Worm (Caenorhabditis elegans) whole organism, L2 larva: Measurements from ENCODE around the gene tdp-1.

Experiments
- F13H6.1 ChIP-seq: sonication (generic microtip); optimal IDR thresholded peaks from 2 replicates; lab custom pipeline; 2016; ENCODE audit warnings: missing genetic modification characterization, missing compliant biosample characterization
- R02D3.7 ChIP-seq: fragments of 150-350 bp; optimal IDR thresholded peaks from 2 replicates; lab custom pipeline; 2014; ENCODE audit warnings: missing biosample characterization, missing genetic modification characterization
- Y55F3AM.14 ChIP-seq: fragments of 200-800 bp; sonication (Bioruptor generic); optimal IDR thresholded peaks from 2 replicates; lab custom pipeline; 2018; ENCODE audit warnings: mild to moderate bottlenecking, missing genetic modification characterization, missing compliant biosample characterization
- ZK546.5 ChIP-seq: sonication (generic microtip); optimal IDR thresholded peaks from 2 replicates; lab custom pipeline; 2017; ENCODE audit warnings: missing biosample characterization, missing genetic modification characterization
- alr-1 ChIP-seq: fragments of 150-350 bp; optimal IDR thresholded peaks from 2 replicates; lab custom pipeline; 2014; ENCODE audit warnings: missing biosample characterization, missing genetic modification characterization
- aly-2 ChIP-seq: fragments of 150-350 bp; optimal IDR thresholded peaks from 2 replicates; lab custom pipeline; 2014; ENCODE audit warnings: missing biosample characterization, missing genetic modification characterization
- blmp-1 ChIP-seq: sonication (generic microtip); optimal IDR thresholded peaks from 2 replicates; lab custom pipeline; 2017; ENCODE audit warnings: missing genetic modification characterization, mild to moderate bottlenecking, missing compliant biosample characterization, antibody characterized with exemption, moderate library complexity; ENCODE audit not compliant: insufficient read depth
- ceh-16 ChIP-seq: fragments of 150-350 bp; optimal IDR thresholded peaks from 2 replicates; lab custom pipeline; 2014; ENCODE audit warnings: missing biosample characterization, missing genetic modification characterization
- ceh-82 ChIP-seq: fragments of 150-350 bp; optimal IDR thresholded peaks from 2 replicates; lab custom pipeline; 2014; ENCODE audit warnings: missing biosample characterization, missing genetic modification characterization
- dmd-4 ChIP-seq: sonication (generic microtip); optimal IDR thresholded peaks from 2 replicates; lab custom pipeline; 2017; ENCODE audit warnings: missing biosample characterization, missing genetic modification characterization
- egl-27 ChIP-seq: sonication (generic microtip); optimal IDR thresholded peaks from 3 replicates; lab custom pipeline; 2017; ENCODE audit warnings: missing biosample characterization, missing genetic modification reagents, missing genetic modification characterization
- elt-3 ChIP-seq: sonication (generic microtip); optimal IDR thresholded peaks from 2 replicates; lab custom pipeline; 2017; ENCODE audit warnings: missing biosample characterization, missing genetic modification characterization
- fos-1 ChIP-seq: fragments of 150-350 bp; optimal IDR thresholded peaks from 2 replicates; lab custom pipeline; 2014; ENCODE audit warnings: missing biosample characterization, missing genetic modification characterization
- gmeb-1 ChIP-seq: fragments of 150-350 bp; optimal IDR thresholded peaks from 2 replicates; lab custom pipeline; 2014; ENCODE audit warnings: missing biosample characterization, missing genetic modification characterization
- lin-13 ChIP-seq: fragments of 150-350 bp; optimal IDR thresholded peaks from 2 replicates; lab custom pipeline; 2014; ENCODE audit warnings: missing biosample characterization, missing genetic modification reagents, missing genetic modification characterization
- lin-39 ChIP-seq: fragments of 150-350 bp; optimal IDR thresholded peaks from 2 replicates; lab custom pipeline; 2014; ENCODE audit warnings: missing biosample characterization, missing genetic modification reagents, missing genetic modification characterization
- lsy-2 ChIP-seq, 2 experiments: fragments of 150-350 bp in 1 of 2; sonication (generic microtip) in 1 of 2; optimal IDR thresholded peaks; 2 replicates each; lab custom pipeline; 2014 to 2017; ENCODE audit warnings: missing biosample characterization in 2 of 2, missing genetic modification characterization in 2 of 2
- mbf-1 ChIP-seq: sonication (generic microtip); optimal IDR thresholded peaks from 2 replicates; lab custom pipeline; 2017; ENCODE audit warnings: missing biosample characterization, missing genetic modification characterization
- mdl-1 ChIP-seq, 2 experiments: fragments of 150-350 bp in 1 of 2; sonication (generic microtip) in 1 of 2; optimal IDR thresholded peaks; 2 replicates each; lab custom pipeline; 2017; ENCODE audit warnings: missing biosample characterization in 2 of 2, missing genetic modification characterization in 2 of 2
- nhr-11 ChIP-seq: fragments of 150-350 bp; optimal IDR thresholded peaks from 2 replicates; lab custom pipeline; 2014; ENCODE audit warnings: missing biosample characterization, missing genetic modification characterization
- nhr-12 ChIP-seq: fragments of 150-350 bp; optimal IDR thresholded peaks from 2 replicates; lab custom pipeline; 2014; ENCODE audit warnings: missing biosample characterization, missing genetic modification characterization
- nhr-129 ChIP-seq: fragments of 150-350 bp; optimal IDR thresholded peaks from 2 replicates; lab custom pipeline; 2014; ENCODE audit warnings: missing biosample characterization, missing genetic modification characterization
- nhr-21 ChIP-seq: fragments of 150-350 bp; optimal IDR thresholded peaks from 2 replicates; lab custom pipeline; 2014; ENCODE audit warnings: missing biosample characterization, missing genetic modification characterization
- nhr-23 ChIP-seq: fragments of 150-350 bp; optimal IDR thresholded peaks from 2 replicates; lab custom pipeline; 2014; ENCODE audit warnings: missing biosample characterization, missing genetic modification reagents, missing genetic modification characterization
- nhr-25 ChIP-seq: fragments of 150-350 bp; sonication (generic microtip); optimal IDR thresholded peaks from 3 replicates; lab custom pipeline; 2014; ENCODE audit warnings: missing biosample characterization, missing genetic modification characterization
- nhr-6 ChIP-seq: fragments of 150-350 bp; optimal IDR thresholded peaks from 2 replicates; lab custom pipeline; 2014; ENCODE audit warnings: missing biosample characterization, missing genetic modification characterization
- nhr-77 ChIP-seq: fragments of 150-350 bp; optimal IDR thresholded peaks from 2 replicates; lab custom pipeline; 2014; ENCODE audit warnings: missing biosample characterization, missing genetic modification characterization
- peb-1 ChIP-seq: fragments of 150-350 bp; optimal IDR thresholded peaks from 2 replicates; lab custom pipeline; 2014; ENCODE audit warnings: missing biosample characterization, missing genetic modification characterization
- sma-3 ChIP-seq: sonication (generic microtip); optimal IDR thresholded peaks from 2 replicates; lab custom pipeline; 2016; ENCODE audit warnings: missing genetic modification reagents, missing genetic modification characterization, missing compliant biosample characterization
- sma-9 ChIP-seq, 2 experiments: fragments of 150-350 bp in 1 of 2; sonication (generic microtip) in 1 of 2; optimal IDR thresholded peaks; 2 replicates each; lab custom pipeline; 2014 to 2016; ENCODE audit warnings: missing genetic modification characterization in 2 of 2, mild to moderate bottlenecking in 1 of 2, missing biosample characterization in 1 of 2, missing compliant biosample characterization in 1 of 2, missing genetic modification reagents in 1 of 2, moderate library complexity in 1 of 2
- snpc-4 ChIP-seq: fragments of 150-350 bp; optimal IDR thresholded peaks from 2 replicates; lab custom pipeline; 2014; ENCODE audit warnings: missing biosample characterization, missing genetic modification characterization
- unc-39 ChIP-seq: fragments of 150-350 bp; optimal IDR thresholded peaks from 2 replicates; lab custom pipeline; 2014; ENCODE audit warnings: missing biosample characterization, missing genetic modification characterization
- unc-55 ChIP-seq: fragments of 150-350 bp; sonication (generic microtip); optimal IDR thresholded peaks from 3 replicates; lab custom pipeline; 2014; ENCODE audit warnings: missing biosample characterization, missing genetic modification reagents, missing genetic modification characterization
- zag-1 ChIP-seq: fragments of 150-350 bp; optimal IDR thresholded peaks from 2 replicates; lab custom pipeline; 2014; ENCODE audit warnings: missing biosample characterization, missing genetic modification characterization
- ztf-1 ChIP-seq: fragments of 200-800 bp; sonication (Bioruptor generic); conservative IDR thresholded peaks from 2 replicates; pipeline ENCODE4 v1.3.6; 2022; ENCODE audit warnings: missing genetic modification characterization, missing compliant biosample characterization
- ztf-4 ChIP-seq: fragments of 150-350 bp; optimal IDR thresholded peaks from 2 replicates; lab custom pipeline; 2014; ENCODE audit warnings: missing biosample characterization, missing genetic modification characterization

tdp-1 gene

DNA sequence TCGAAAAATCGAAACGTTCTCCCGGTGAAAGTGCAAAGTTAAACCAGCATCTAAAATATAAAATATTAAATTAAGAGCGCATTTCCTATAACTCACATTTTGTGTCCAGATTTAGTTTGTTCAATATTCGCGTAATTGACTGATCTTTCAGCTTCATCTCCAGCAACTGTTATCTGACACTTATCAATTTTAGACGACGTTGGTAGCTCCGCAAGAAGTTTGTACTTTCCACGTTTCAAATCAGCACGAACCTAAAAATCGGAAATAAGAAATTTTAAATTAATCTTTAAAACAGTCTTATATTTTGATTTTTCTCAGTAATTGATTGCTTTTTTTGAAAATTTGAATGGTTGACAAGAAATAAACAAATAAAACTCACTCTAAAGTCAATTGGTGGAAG lies 20.0 kb downstream of the tdp-1 start:
- TF ChIP-seq nhr-6 (tag; lab: Kevin White, UChicago) (no peak), F13H6.1 (no peak), elt-3 (tag; lab: Kevin White, UChicago) (no peak), ceh-82 (no peak), egl-27 (tag; lab: Kevin White, UChicago) (no peak), nhr-11 (no peak), sma-9 (GFP tag; optimal IDR thresholded peaks at IDR 0.05; lab: Kevin White, UChicago) (no peak), sma-9 (tag; optimal IDR thresholded peaks at IDR 0.05; lab: Kevin White, UChicago) (no peak), nhr-25 (tag; lab: Kevin White, UChicago) (no peak), mbf-1 (tag; lab: Kevin White, UChicago) (no peak), lin-39 (tag; lab: Kevin White, UChicago) (no peak), sma-3 (no peak), aly-2 (no peak), nhr-129 (tag; lab: Kevin White, UChicago) (no peak), snpc-4 (tag; lab: Kevin White, UChicago) (no peak), ztf-1 (GFP tag; lab: Robert Waterston, UW) (no peak), Y55F3AM.14 (GFP tag; lab: Kevin White, UChicago) (no peak)

DNA sequence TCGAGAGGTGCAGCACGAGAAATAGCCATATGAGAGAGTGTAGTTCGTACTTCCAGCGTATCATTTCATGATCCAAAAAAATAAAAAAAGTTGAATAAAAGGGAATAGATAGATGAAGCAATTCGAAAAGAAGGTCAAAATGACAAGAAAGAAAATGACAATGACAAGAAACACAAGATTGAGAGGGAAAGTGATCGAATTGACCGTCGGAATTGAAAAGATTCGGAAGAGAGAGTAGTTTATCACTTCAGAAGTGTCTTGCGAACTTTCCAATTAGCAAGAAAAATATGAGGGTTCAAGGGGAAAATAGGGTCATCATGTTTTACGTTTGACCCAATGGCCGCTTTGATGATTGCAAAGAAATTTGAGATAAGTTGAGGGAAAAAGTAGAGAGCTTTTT lies 22.1 kb downstream of the tdp-1 start, which contains the start of gene dep-1:
Gene dep-1 (minus strand): TSS at position 95 of the 400 bp plus-strand sequence.
- TF ChIP-seq nhr-23 (tag; lab: Kevin White, UChicago) = no peak
- peak; percentile 72 for TF ChIP-seq blmp-1 (tag; lab: Kevin White, UChicago)

DNA sequence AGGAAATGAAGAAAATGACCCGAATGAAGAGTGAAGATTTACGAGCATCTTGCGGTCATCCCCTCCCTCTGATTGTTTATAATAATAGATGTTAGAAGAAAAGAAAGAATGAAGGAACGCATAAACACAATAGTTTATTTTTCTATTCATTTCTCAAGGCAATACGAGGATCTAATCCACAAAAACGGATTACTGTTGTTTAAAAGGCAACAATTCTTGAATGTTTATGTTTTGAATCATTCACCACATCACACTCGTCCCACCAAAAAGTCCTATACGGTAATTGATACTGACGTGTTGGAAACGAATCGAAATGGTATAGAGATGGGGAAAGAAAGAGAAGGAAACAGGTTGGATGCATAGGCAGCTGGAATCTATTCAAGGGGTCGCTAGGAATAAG lies 24.0 kb downstream of the tdp-1 start:
- no peak for TF ChIP-seq sma-9 (GFP tag; optimal IDR thresholded peaks at IDR 0.05; lab: Kevin White, UChicago)
- no peak for TF ChIP-seq sma-9 (tag; optimal IDR thresholded peaks at IDR 0.05; lab: Kevin White, UChicago)
- no peak for TF ChIP-seq blmp-1 (tag; lab: Kevin White, UChicago)
- no peak for TF ChIP-seq snpc-4 (tag; lab: Kevin White, UChicago)
- no peak for TF ChIP-seq lsy-2 (tag; optimal IDR thresholded peaks at IDR 0.05; lab: Kevin White, UChicago)
- no peak for TF ChIP-seq lin-39 (tag; lab: Kevin White, UChicago)
- no peak for TF ChIP-seq R02D3.7 (tag; lab: Kevin White, UChicago)

DNA sequence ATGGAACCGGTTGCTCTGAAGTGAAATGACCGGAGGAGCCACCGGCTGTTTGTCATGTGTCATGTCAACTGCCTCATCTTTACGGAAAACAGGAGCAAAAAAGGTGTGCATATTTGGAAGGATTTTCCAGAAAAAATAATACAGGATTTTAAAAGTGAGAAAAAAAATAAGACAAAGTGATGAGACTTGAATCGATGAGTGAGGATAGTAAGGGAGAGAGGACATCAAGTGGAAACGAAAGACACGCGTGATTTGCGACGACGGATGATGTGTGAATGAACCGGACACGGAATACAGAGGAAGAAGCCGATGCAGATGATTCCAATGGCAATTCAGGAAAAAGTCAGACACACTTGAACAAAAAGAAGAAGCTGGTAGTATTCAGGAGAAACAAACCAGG lies 26.7 kb downstream of the tdp-1 start:
- no peak for TF ChIP-seq ZK546.5
- TF ChIP-seq nhr-6 (tag; lab: Kevin White, UChicago) = no peak
- no peak for TF ChIP-seq ztf-4 (tag; lab: Kevin White, UChicago)
- no peak for TF ChIP-seq alr-1 (tag; lab: Kevin White, UChicago)
- no peak for TF ChIP-seq unc-39
- no peak for TF ChIP-seq nhr-12
- TF ChIP-seq dmd-4 (tag; lab: Kevin White, UChicago) = no peak
- no peak for TF ChIP-seq aly-2
- TF ChIP-seq gmeb-1 (tag; lab: Kevin White, UChicago) = no peak
- TF ChIP-seq ceh-82 = no peak
- TF ChIP-seq lin-13 (GFP tag; lab: Kevin White, UChicago) = no peak
- TF ChIP-seq blmp-1 (tag; lab: Kevin White, UChicago) = no peak
- TF ChIP-seq mdl-1 (tag; optimal IDR thresholded peaks at IDR 0.05; lab: Kevin White, UChicago) = no peak
- TF ChIP-seq nhr-21 (tag; lab: Kevin White, UChicago) = no peak

DNA sequence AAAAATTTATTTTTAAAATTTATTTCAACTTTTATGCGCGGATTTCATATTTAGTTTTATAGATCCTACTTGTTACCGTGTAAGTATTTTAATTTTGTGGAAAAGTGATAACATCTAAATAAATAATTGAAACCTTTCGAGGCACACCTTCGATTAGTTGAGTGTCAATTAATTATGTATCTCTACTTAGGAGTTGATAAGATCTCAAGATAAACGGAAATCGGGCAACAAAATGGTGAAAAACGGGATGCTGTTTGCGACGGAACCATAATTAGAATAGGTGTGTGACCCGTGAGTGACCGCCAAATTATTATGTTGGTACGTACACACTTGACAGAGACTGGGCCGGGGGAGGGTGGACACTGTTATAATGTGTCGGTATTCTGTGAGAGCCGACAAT lies 28.7 kb downstream of the tdp-1 start:
- TF ChIP-seq peb-1 (no peak), nhr-21 (tag; lab: Kevin White, UChicago) (peak; percentile 28), ceh-16 (tag; lab: Kevin White, UChicago) (peak; percentile 72)

DNA sequence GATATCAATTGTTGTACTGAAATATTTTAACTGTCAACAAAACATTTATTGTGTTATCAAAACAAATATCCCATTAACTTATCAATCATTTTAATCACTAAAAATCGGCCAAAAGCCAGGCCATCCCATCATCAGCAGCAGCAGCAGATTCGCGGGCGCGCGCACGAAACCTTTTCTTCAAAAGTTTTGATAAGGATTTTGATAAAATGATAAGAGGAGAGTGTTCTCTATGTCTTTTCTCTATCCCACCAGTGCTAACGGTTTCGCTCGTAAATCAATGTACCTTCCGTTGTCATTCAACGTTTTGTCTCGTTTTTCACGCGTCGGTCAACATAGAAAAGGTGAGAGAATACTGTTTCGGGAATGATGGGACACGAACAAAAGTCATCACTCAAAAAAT lies 30.5 kb downstream of the tdp-1 start:
- TF ChIP-seq unc-55 = no peak
- no peak for TF ChIP-seq snpc-4 (tag; lab: Kevin White, UChicago)
- TF ChIP-seq zag-1 = no peak
- TF ChIP-seq nhr-77 = no peak
- TF ChIP-seq nhr-21 (tag; lab: Kevin White, UChicago) = peak; percentile 32
- peak; percentile 43 for TF ChIP-seq sma-3
- no peak for TF ChIP-seq lsy-2 (tag; optimal IDR thresholded peaks at IDR 0.05; lab: Kevin White, UChicago)
- peak; percentile 59 for TF ChIP-seq sma-9 (GFP tag; optimal IDR thresholded peaks at IDR 0.05; lab: Kevin White, UChicago)
- TF ChIP-seq sma-9 (tag; optimal IDR thresholded peaks at IDR 0.05; lab: Kevin White, UChicago) = no peak
- TF ChIP-seq nhr-129 (tag; lab: Kevin White, UChicago) = no peak
- no peak for TF ChIP-seq ZK546.5
- no peak for TF ChIP-seq aly-2
- no peak for TF ChIP-seq unc-39
- peak; percentile 17 for TF ChIP-seq fos-1
- TF ChIP-seq nhr-25 (tag; lab: Kevin White, UChicago) = peak; percentile 26
